Fruit fly (Drosophila melanogaster): ENCODE results near the gene chas.

chas gene

DNA sequence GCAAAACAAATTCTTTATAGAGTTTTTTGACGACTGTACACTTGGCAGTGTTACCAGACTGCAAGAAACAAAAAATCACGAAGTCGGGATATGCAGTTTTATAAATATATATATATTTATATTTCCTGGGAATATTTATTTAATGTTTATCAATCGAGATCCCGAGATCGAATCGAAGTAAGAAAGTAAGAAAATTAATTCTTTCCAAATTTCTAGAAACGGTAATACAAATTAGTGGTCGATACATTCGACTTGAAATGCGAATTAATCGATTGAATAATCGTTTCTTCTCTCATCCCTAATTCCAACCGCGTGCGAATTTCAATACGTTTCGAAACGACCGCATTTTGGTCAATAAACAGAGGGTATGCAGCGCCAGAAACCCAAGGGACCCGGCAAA, 62.5 kb downstream of the chas start, which contains the start of the genes CG8289 and CG5800 (continued):
- TF ChIP-seq CG11093 (GFP tag; IDR thresholded peaks at IDR 0.05) (no peak), CG15073 (GFP tag; optimal IDR thresholded peaks at IDR 0.05) (no peak), gro (GFP tag; optimal IDR thresholded peaks at IDR 0.05) (no peak), bab2 (GFP tag; optimal IDR thresholded peaks at IDR 0.05) (no peak), zfh1 (GFP tag; IDR thresholded peaks at IDR 0.05) (no peak), sim (GFP tag; IDR thresholded peaks at IDR 0.05) (no peak), Hr39 (optimal IDR thresholded peaks at IDR 0.05) (no peak), dm (GFP tag; optimal IDR thresholded peaks at IDR 0.05) (peak; percentile 56), CG6175 (GFP tag; IDR thresholded peaks at IDR 0.05) (no peak), jing (GFP tag; optimal IDR thresholded peaks at IDR 0.05) (no peak), sc (optimal IDR thresholded peaks at IDR 0.05) (no peak), sc (GFP tag; optimal IDR thresholded peaks at IDR 0.05) (no peak), CG7928 (GFP tag; optimal IDR thresholded peaks at IDR 0.05) (no peak), az2 (GFP tag; optimal IDR thresholded peaks at IDR 0.05) (no peak), Drgx (GFP tag; IDR thresholded peaks at IDR 0.05) (no peak), CG6813 (GFP tag; optimal IDR thresholded peaks at IDR 0.05) (no peak), Dek (tag; optimal IDR thresholded peaks at IDR 0.05) (no peak), CG2875 (GFP tag; optimal IDR thresholded peaks at IDR 0.05) (no peak), CG15696 (tag; optimal IDR thresholded peaks at IDR 0.05) (peak; percentile 20), knrl (GFP tag; IDR thresholded peaks at IDR 0.05; ENCODE audit: partially characterized antibody) (peak; percentile 68), B-H2 (GFP tag; optimal IDR thresholded peaks at IDR 0.05) (peak; percentile 28), en (GFP tag; optimal IDR thresholded peaks at IDR 0.05) (no peak), CG6654 (GFP tag; optimal IDR thresholded peaks at IDR 0.05) (no peak), CG7357 (GFP tag; IDR thresholded peaks at IDR 0.05) (no peak), shn (GFP tag; optimal IDR thresholded peaks at IDR 0.05) (no peak), CG34224 (GFP tag; IDR thresholded peaks at IDR 0.05; ENCODE audit: partially characterized antibody) (peak; percentile 69), ato (GFP tag; IDR thresholded peaks at IDR 0.05; ENCODE audit: partially characterized antibody) (no peak), CG11723 (GFP tag; optimal IDR thresholded peaks at IDR 0.05) (no peak), Med (GFP tag) (peak; percentile 59), mld (GFP tag; IDR thresholded peaks at IDR 0.05; ENCODE audit: partially characterized antibody) (peak; percentile 23; the same call in 1 of the 3 replicates), Nf-YC (tag; optimal IDR thresholded peaks at IDR 0.05) (no peak), sug (tag; optimal IDR thresholded peaks at IDR 0.05) (no peak), CG18619 (GFP tag; optimal IDR thresholded peaks at IDR 0.05) (no peak), hth (optimal IDR thresholded peaks at IDR 0.05) (no peak), zen (tag; optimal IDR thresholded peaks at IDR 0.05) (no peak), CG6854 (GFP tag; optimal IDR thresholded peaks at IDR 0.05) (no peak), CG3407 (GFP tag; optimal IDR thresholded peaks at IDR 0.05) (no peak), amos (GFP tag; IDR thresholded peaks at IDR 0.05; ENCODE audit: partially characterized antibody) (peak; percentile 68), Atf-2 (GFP tag; optimal IDR thresholded peaks at IDR 0.05) (no peak), ERR (GFP tag; optimal IDR thresholded peaks at IDR 0.05) (no peak), cwo (GFP tag; optimal IDR thresholded peaks at IDR 0.05) (no peak), gsb-n (tag; optimal IDR thresholded peaks at IDR 0.05) (no peak), Atf6 (GFP tag; IDR thresholded peaks at IDR 0.05) (no peak), gt (GFP tag; IDR thresholded peaks at IDR 0.05) (no peak), CG1603 (tag; optimal IDR thresholded peaks at IDR 0.05) (no peak), Lpt (GFP tag; optimal IDR thresholded peaks at IDR 0.05) (no peak), CG30403 (GFP tag; optimal IDR thresholded peaks at IDR 0.05) (peak; percentile 17), Bteb2 (GFP tag; optimal IDR thresholded peaks at IDR 0.05) (no peak), CG4617 (GFP tag; optimal IDR thresholded peaks at IDR 0.05; ENCODE audit: borderline replicate concordance) (peak; percentile 2), scrt (GFP tag; optimal IDR thresholded peaks at IDR 0.05) (peak; percentile 64), tup (GFP tag; optimal IDR thresholded peaks at IDR 0.05) (no peak), TFAM (GFP tag; optimal IDR thresholded peaks at IDR 0.05) (no peak), CG34422 (GFP tag; IDR thresholded peaks at IDR 0.05) (no peak)

Data from whole organism, embryonic.